Fruit fly (Drosophila melanogaster): ENCODE results near the gene CG44815.

Gene CG44815

DNA sequence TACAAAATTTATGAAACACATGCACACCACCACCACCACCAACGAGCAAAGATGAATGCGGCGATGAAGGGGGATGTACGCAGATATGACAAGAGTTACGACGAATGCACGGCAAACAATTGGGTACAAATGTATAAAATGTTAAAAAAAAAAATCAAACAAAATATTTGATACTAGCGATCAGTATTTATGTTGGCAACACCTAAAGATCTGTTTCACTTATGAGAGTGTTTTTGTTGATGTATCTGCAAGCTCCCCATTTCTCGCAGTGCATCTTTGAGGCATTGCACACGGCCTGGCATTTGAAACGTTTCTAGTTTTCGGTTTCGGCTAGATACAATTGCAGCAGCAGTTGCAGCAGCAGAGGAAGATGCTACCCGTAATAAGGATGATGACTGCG is 40.8 kb upstream of the CG44815 start (continued):
- TF ChIP-seq kah (GFP tag; optimal IDR thresholded peaks at IDR 0.05): peak; percentile 49
- peak; percentile 79 for TF ChIP-seq CG10267 (tag; optimal IDR thresholded peaks at IDR 0.05)
- TF ChIP-seq vfl (GFP tag; optimal IDR thresholded peaks at IDR 0.05): no peak
- peak; percentile 66 for TF ChIP-seq CG1233 (GFP tag; optimal IDR thresholded peaks at IDR 0.05)
- TF ChIP-seq CG17359 (tag; optimal IDR thresholded peaks at IDR 0.05): peak; percentile 80
- TF ChIP-seq knrl (GFP tag; IDR thresholded peaks at IDR 0.05; ENCODE audit: partially characterized antibody): no peak
- no peak for TF ChIP-seq Hey (tag; optimal IDR thresholded peaks at IDR 0.05)
- peak; percentile 29 for TF ChIP-seq grn (GFP tag; optimal IDR thresholded peaks at IDR 0.05)
- peak; percentile 79 for TF ChIP-seq CG17328 (GFP tag; IDR thresholded peaks at IDR 0.05)
- peak; percentile 58 for TF ChIP-seq gcm2 (GFP tag; optimal IDR thresholded peaks at IDR 0.05)
- TF ChIP-seq Hr51 (GFP tag; optimal IDR thresholded peaks at IDR 0.05): peak; percentile 47 to 62
- peak; percentile 57 for TF ChIP-seq CG6254 (GFP tag; optimal IDR thresholded peaks at IDR 0.05)
- peak; percentile 27 for TF ChIP-seq cwo (GFP tag; optimal IDR thresholded peaks at IDR 0.05)
- TF ChIP-seq bcd (GFP tag; optimal IDR thresholded peaks at IDR 0.05): peak; percentile 70
- TF ChIP-seq br (optimal IDR thresholded peaks at IDR 0.05): no peak
- TF ChIP-seq jumu (GFP tag; optimal IDR thresholded peaks at IDR 0.05): peak; percentile 78
- TF ChIP-seq lola (GFP tag; optimal IDR thresholded peaks at IDR 0.05): peak in 1 of 3 experiments; percentile 85
- TF ChIP-seq Neu2 (GFP tag; optimal IDR thresholded peaks at IDR 0.05; ENCODE audit: borderline replicate concordance): peak; percentile 28
- peak; percentile 68 for TF ChIP-seq Camta (GFP tag; optimal IDR thresholded peaks at IDR 0.05)
- no peak for TF ChIP-seq zfh2 (GFP tag; optimal IDR thresholded peaks at IDR 0.05)
- TF ChIP-seq CG12769 (tag; optimal IDR thresholded peaks at IDR 0.05): peak; percentile 28
- TF ChIP-seq CG7928 (GFP tag; optimal IDR thresholded peaks at IDR 0.05): no peak
- TF ChIP-seq CG18262 (tag; optimal IDR thresholded peaks at IDR 0.05): peak; percentile 68
- TF ChIP-seq dm (GFP tag; optimal IDR thresholded peaks at IDR 0.05): peak; percentile 37
- TF ChIP-seq dpn (GFP tag; optimal IDR thresholded peaks at IDR 0.05): peak; percentile 64 to 78
- peak; percentile 81 for TF ChIP-seq CG14710 (tag; optimal IDR thresholded peaks at IDR 0.05)
- peak; percentile 50; the same call in 1 of the 2 replicates for TF ChIP-seq CG14667 (GFP tag; IDR thresholded peaks at IDR 0.05)
- peak; percentile 69 for TF ChIP-seq ATbp (GFP tag; optimal IDR thresholded peaks at IDR 0.05)
- peak; percentile 69 for TF ChIP-seq CG1529 (GFP tag; optimal IDR thresholded peaks at IDR 0.05)
- TF ChIP-seq da (GFP tag; optimal IDR thresholded peaks at IDR 0.05): peak; percentile 31
- 0 out of 2 replicates have a peak, but pooled peaks have one; percentile 8 for TF ChIP-seq CG17612 (GFP tag; IDR thresholded peaks at IDR 0.05)
- peak; percentile 64 for TF ChIP-seq Mes4 (GFP tag; optimal IDR thresholded peaks at IDR 0.05)
- TF ChIP-seq CG4360 (GFP tag; IDR thresholded peaks at IDR 0.05): peak; percentile 38; the same call in 1 of the 2 replicates
- TF ChIP-seq sr (GFP tag; IDR thresholded peaks at IDR 0.05): 0 out of 3 replicates have a peak, but pooled peaks have one; percentile 9
- TF ChIP-seq croc (GFP tag; conservative IDR thresholded peaks at IDR 0.05): peak; percentile 76
- peak; percentile 57; the same call in 1 of the 2 replicates for TF ChIP-seq danr (GFP tag; IDR thresholded peaks at IDR 0.05)
- TF ChIP-seq Lhr (GFP tag; optimal IDR thresholded peaks at IDR 0.05): peak; percentile 51
- TF ChIP-seq ham (GFP tag; IDR thresholded peaks at IDR 0.05): no peak
- peak; percentile 47 for TF ChIP-seq trh (GFP tag; optimal IDR thresholded peaks at IDR 0.05)
- TF ChIP-seq tgo (GFP tag; IDR thresholded peaks at IDR 0.05): peak; percentile 74
- TF ChIP-seq prd (optimal IDR thresholded peaks at IDR 0.05): no peak
- peak; percentile 91 for TF ChIP-seq prd (GFP tag; IDR thresholded peaks at IDR 0.05)
- TF ChIP-seq CG11247 (GFP tag; IDR thresholded peaks at IDR 0.05): peak; percentile 55; the same call in 1 of the 2 replicates
- no peak for TF ChIP-seq CG30020 (tag; optimal IDR thresholded peaks at IDR 0.05)
- TF ChIP-seq abd-A (tag; optimal IDR thresholded peaks at IDR 0.05): no peak
- TF ChIP-seq CG15514 (GFP tag; optimal IDR thresholded peaks at IDR 0.05): no peak
- peak; percentile 30 for TF ChIP-seq CG15011 (GFP tag; optimal IDR thresholded peaks at IDR 0.05)
- no peak for TF ChIP-seq gro (GFP tag; optimal IDR thresholded peaks at IDR 0.05)
- TF ChIP-seq hbn (GFP tag; IDR thresholded peaks at IDR 0.05; ENCODE audit: partially characterized antibody): no peak
- peak; percentile 76 for TF ChIP-seq CG13424 (tag; optimal IDR thresholded peaks at IDR 0.05)
